Fruit fly (Drosophila melanogaster) whole organism, adult: ENCODE measurements around the gene HERC2.

ENCODE experiments used
- CG11617 ChIP-seq: fragments of 200-800 bp; sonication (Bioruptor generic); optimal IDR thresholded peaks from 2 replicates; lab custom pipeline; 2017; ENCODE audit warnings: mild to moderate bottlenecking, missing biosample characterization, missing genetic modification reagents, missing genetic modification characterization
- CG14711 ChIP-seq: fragments of 200-800 bp; sonication (Bioruptor generic); optimal IDR thresholded peaks from 2 replicates; lab custom pipeline; 2018; ENCODE audit warnings: missing biosample characterization, mild to moderate bottlenecking, missing genetic modification characterization, moderate library complexity
- kay ChIP-seq: fragments of 200-800 bp; sonication (Bioruptor generic); peaks from one replicate; lab custom pipeline; 2016; ENCODE audit warnings: missing biosample characterization, missing genetic modification characterization, borderline replicate concordance
- ovo ChIP-seq: fragments of 200-800 bp; sonication (Bioruptor generic); optimal IDR thresholded peaks from 2 replicates; lab custom pipeline; 2016; ENCODE audit warnings: missing biosample characterization, missing genetic modification characterization
- tj ChIP-seq: fragments of 200-800 bp; sonication (Bioruptor generic); optimal IDR thresholded peaks from 3 replicates; lab custom pipeline; 2017; ENCODE audit warnings: missing biosample characterization, mild to moderate bottlenecking, missing genetic modification characterization, moderate library complexity

DNA sequence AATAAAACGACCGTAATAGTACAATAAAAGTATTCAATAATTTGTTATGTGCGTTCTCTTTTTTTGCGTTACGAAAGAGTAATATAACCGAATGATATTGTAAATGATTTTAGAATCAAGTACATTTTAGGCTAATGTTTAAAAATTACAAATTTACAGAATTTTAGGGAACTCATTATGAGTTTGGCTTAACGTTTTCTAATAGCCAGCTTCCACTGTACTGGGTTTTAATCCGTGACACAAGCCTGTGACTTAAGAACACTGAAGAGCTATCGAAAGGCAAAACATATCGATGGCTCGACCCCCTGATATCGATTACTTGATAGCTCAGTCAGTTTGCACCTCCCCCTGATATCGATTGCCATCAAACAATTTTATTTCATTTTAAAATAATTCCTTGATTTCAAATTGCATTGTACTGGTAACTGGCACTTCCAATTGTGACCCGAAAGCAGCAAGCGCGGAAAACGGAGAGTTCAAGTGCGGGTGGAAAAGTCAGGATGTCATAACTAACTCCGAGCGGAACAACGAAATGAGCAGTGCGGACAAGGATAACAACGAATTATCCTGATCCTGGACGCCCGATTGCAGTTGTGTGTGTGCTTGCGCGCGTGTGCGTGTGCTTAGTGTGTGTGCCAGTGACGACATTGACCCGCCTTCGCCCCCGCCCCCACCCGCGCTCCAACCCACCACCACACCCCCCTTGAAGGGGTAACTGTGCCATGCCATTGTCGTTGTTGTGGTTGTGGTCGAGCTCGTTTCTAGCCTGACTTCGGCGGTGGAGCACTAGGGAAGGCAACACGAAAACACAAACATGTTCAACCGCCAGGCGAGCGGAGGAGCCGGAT is at the start of gene HERC2:
- no peak for TF ChIP-seq ovo (GFP tag; lab: Kevin White, UChicago)
- TF ChIP-seq kay, result no peak
- TF ChIP-seq CG11617 (GFP tag; lab: Kevin White, UChicago), result no peak
- no peak for TF ChIP-seq tj (GFP tag; lab: Kevin White, UChicago)
- no peak for TF ChIP-seq CG14711 (tag; lab: Kevin White, UChicago)
